Worm (Caenorhabditis elegans): Measurements from ENCODE around the gene scav-2.

- no peak for TF ChIP-seq sdc-2 (tag; optimal IDR thresholded peaks at IDR 0.05)
- no peak for TF ChIP-seq ceh-18 (tag; optimal IDR thresholded peaks at IDR 0.05)
- no peak for TF ChIP-seq pag-3 (tag; optimal IDR thresholded peaks at IDR 0.05; ENCODE audit: borderline replicate concordance)
- TF ChIP-seq dmd-4 (tag; optimal IDR thresholded peaks at IDR 0.05; ENCODE audit: borderline replicate concordance): no peak
Observed at ce11 chrIII:13556039-13556438, 905 bp upstream of the scav-2 start.

All from whole organism, late embryonic.